Fruit fly (Drosophila melanogaster): ENCODE measurements around the gene Scgbeta.

The Scgbeta gene

dm6 chr3R:12429120-12429610 is 6.9 kb upstream of the Scgbeta start, which contains the start of the genes CG5641 and CG5245:
CG5641 (minus strand) TSS chr3R:12429282.
CG5245 (plus strand) TSS chr3R:12429560.
- TF ChIP-seq CG8478 (optimal IDR thresholded peaks at IDR 0.05): no peak
- TF ChIP-seq usp (GFP tag; optimal IDR thresholded peaks at IDR 0.05): no peak
- TF ChIP-seq pan (optimal IDR thresholded peaks at IDR 0.05): no peak
- TF ChIP-seq EcR (GFP tag; optimal IDR thresholded peaks at IDR 0.05): no peak
- TF ChIP-seq Dll (optimal IDR thresholded peaks at IDR 0.05): no peak
- TF ChIP-seq psq (optimal IDR thresholded peaks at IDR 0.05): no peak

dm6 chr3R:12426310-12426653 is 4.1 kb upstream of the Scgbeta start, which contains the start of gene NANS:
NANS (plus strand) TSS chr3R:12426578.
- TF ChIP-seq pan (optimal IDR thresholded peaks at IDR 0.05) (no peak), psq (optimal IDR thresholded peaks at IDR 0.05) (no peak), Dll (optimal IDR thresholded peaks at IDR 0.05) (no peak), CG8478 (optimal IDR thresholded peaks at IDR 0.05) (no peak)

- TF ChIP-seq Dll (optimal IDR thresholded peaks at IDR 0.05) (no peak), CG8478 (optimal IDR thresholded peaks at IDR 0.05) (peak; percentile 71)
Observed at dm6 chr3R:12425510-12426309, 3.5 kb upstream of the Scgbeta start, which contains the start of gene Pp1-87B. Pp1-87B (minus strand) TSS chr3R:12425917.

- TF ChIP-seq psq (optimal IDR thresholded peaks at IDR 0.05) (no peak), usp (GFP tag; optimal IDR thresholded peaks at IDR 0.05) (no peak), CG8478 (optimal IDR thresholded peaks at IDR 0.05) (no peak), pan (optimal IDR thresholded peaks at IDR 0.05) (no peak), Dll (optimal IDR thresholded peaks at IDR 0.05) (no peak), EcR (GFP tag; optimal IDR thresholded peaks at IDR 0.05) (no peak)
Observed at dm6 chr3R:12423997-12424396, 1.8 kb upstream of the Scgbeta start.

dm6 chr3R:12413274-12413958 is 8.8 kb downstream of the Scgbeta start, which contains the start of the genes Dip-C and pps:
Dip-C (minus strand) TSS chr3R:12413759.
pps (plus strand) TSS chr3R:12413828.
- no peak for TF ChIP-seq CG8478 (optimal IDR thresholded peaks at IDR 0.05)
- no peak for TF ChIP-seq psq (optimal IDR thresholded peaks at IDR 0.05)
- no peak for TF ChIP-seq usp (GFP tag; optimal IDR thresholded peaks at IDR 0.05)
- TF ChIP-seq pan (optimal IDR thresholded peaks at IDR 0.05): no peak
- no peak for TF ChIP-seq Dll (optimal IDR thresholded peaks at IDR 0.05)
- no peak for TF ChIP-seq EcR (GFP tag; optimal IDR thresholded peaks at IDR 0.05)

- no peak for TF ChIP-seq EcR (GFP tag; optimal IDR thresholded peaks at IDR 0.05)
- TF ChIP-seq pan (optimal IDR thresholded peaks at IDR 0.05): no peak
- no peak for TF ChIP-seq Dll (optimal IDR thresholded peaks at IDR 0.05)
- no peak for TF ChIP-seq usp (GFP tag; optimal IDR thresholded peaks at IDR 0.05)
- no peak for TF ChIP-seq CG8478 (optimal IDR thresholded peaks at IDR 0.05)
- TF ChIP-seq psq (optimal IDR thresholded peaks at IDR 0.05): no peak
Observed at dm6 chr3R:12411449-12411848, 10.8 kb downstream of the Scgbeta start.

dm6 chr3R:12408160-12408559 is 14.1 kb downstream of the Scgbeta start, which contains the start of gene CG5196:
CG5196 (plus strand) TSS chr3R:12408316.
- no peak for TF ChIP-seq CG8478 (optimal IDR thresholded peaks at IDR 0.05)
- TF ChIP-seq usp (GFP tag; optimal IDR thresholded peaks at IDR 0.05): no peak
- TF ChIP-seq Dll (optimal IDR thresholded peaks at IDR 0.05): no peak
- TF ChIP-seq psq (optimal IDR thresholded peaks at IDR 0.05): no peak
- no peak for TF ChIP-seq EcR (GFP tag; optimal IDR thresholded peaks at IDR 0.05)
- TF ChIP-seq pan (optimal IDR thresholded peaks at IDR 0.05): no peak

- TF ChIP-seq pan (optimal IDR thresholded peaks at IDR 0.05) (no peak), psq (optimal IDR thresholded peaks at IDR 0.05) (no peak), CG8478 (optimal IDR thresholded peaks at IDR 0.05) (no peak), usp (GFP tag; optimal IDR thresholded peaks at IDR 0.05) (no peak)
Observed at dm6 chr3R:12406235-12407196, 15.7 kb downstream of the Scgbeta start, which contains the start of gene CG5167. CG5167 (plus strand) TSS chr3R:12406532.

- TF ChIP-seq usp (GFP tag; optimal IDR thresholded peaks at IDR 0.05) (no peak), pan (optimal IDR thresholded peaks at IDR 0.05) (no peak), psq (optimal IDR thresholded peaks at IDR 0.05) (no peak), CG8478 (optimal IDR thresholded peaks at IDR 0.05) (no peak), Dll (optimal IDR thresholded peaks at IDR 0.05) (no peak), EcR (GFP tag; optimal IDR thresholded peaks at IDR 0.05) (no peak)
Observed at dm6 chr3R:12405928-12406234, 16.3 kb downstream of the Scgbeta start, which contains the start of gene Cyp9f2. Cyp9f2 (minus strand) TSS chr3R:12406028.

dm6 chr3R:12405134-12405533 is 17.1 kb downstream of the Scgbeta start:
- TF ChIP-seq CG8478 (optimal IDR thresholded peaks at IDR 0.05): no peak
- TF ChIP-seq usp (GFP tag; optimal IDR thresholded peaks at IDR 0.05): no peak
- no peak for TF ChIP-seq EcR (GFP tag; optimal IDR thresholded peaks at IDR 0.05)
- no peak for TF ChIP-seq pan (optimal IDR thresholded peaks at IDR 0.05)

dm6 chr3R:12402935-12403334 is 19.3 kb downstream of the Scgbeta start:
- TF ChIP-seq CG8478 (optimal IDR thresholded peaks at IDR 0.05) (no peak), psq (optimal IDR thresholded peaks at IDR 0.05) (no peak), usp (GFP tag; optimal IDR thresholded peaks at IDR 0.05) (no peak)
